Worm (Caenorhabditis elegans): Measurements from ENCODE around the gene Y75B7AL.2.

ce11 chrV:1342712-1343111 is 15.2 kb downstream of the Y75B7AL.2 start:
- TF ChIP-seq aptf-3 (GFP tag; IDR thresholded peaks at IDR 0.05) (no peak), unc-62 (GFP tag; optimal IDR thresholded peaks at IDR 0.05) (no peak), snpc-3.4 (tag; optimal IDR thresholded peaks at IDR 0.05) (no peak), attf-5 (GFP tag; optimal IDR thresholded peaks at IDR 0.05) (no peak), ZK185.1 (tag; optimal IDR thresholded peaks at IDR 0.05; ENCODE audit: poor library complexity, severe bottlenecking) (no peak), nfya-1 (tag; optimal IDR thresholded peaks at IDR 0.05; ENCODE audit: borderline replicate concordance, insufficient read depth) (no peak), ekl-4 (GFP tag; IDR thresholded peaks at IDR 0.05) (no peak), F55B11.4 (tag; optimal IDR thresholded peaks at IDR 0.05; ENCODE audit: borderline replicate concordance, insufficient read depth) (no peak), T07F8.4 (tag; optimal IDR thresholded peaks at IDR 0.05) (no peak), zfh-2 (GFP tag; conservative IDR thresholded peaks at IDR 0.05) (no peak)

All from whole organism, young adult.